Worm (Caenorhabditis elegans): ENCODE measurements around the gene nmur-1.
A peak's percentile ranks its signal among the peaks of the same experiment; 100 is the strongest.

Gene nmur-1

DNA sequence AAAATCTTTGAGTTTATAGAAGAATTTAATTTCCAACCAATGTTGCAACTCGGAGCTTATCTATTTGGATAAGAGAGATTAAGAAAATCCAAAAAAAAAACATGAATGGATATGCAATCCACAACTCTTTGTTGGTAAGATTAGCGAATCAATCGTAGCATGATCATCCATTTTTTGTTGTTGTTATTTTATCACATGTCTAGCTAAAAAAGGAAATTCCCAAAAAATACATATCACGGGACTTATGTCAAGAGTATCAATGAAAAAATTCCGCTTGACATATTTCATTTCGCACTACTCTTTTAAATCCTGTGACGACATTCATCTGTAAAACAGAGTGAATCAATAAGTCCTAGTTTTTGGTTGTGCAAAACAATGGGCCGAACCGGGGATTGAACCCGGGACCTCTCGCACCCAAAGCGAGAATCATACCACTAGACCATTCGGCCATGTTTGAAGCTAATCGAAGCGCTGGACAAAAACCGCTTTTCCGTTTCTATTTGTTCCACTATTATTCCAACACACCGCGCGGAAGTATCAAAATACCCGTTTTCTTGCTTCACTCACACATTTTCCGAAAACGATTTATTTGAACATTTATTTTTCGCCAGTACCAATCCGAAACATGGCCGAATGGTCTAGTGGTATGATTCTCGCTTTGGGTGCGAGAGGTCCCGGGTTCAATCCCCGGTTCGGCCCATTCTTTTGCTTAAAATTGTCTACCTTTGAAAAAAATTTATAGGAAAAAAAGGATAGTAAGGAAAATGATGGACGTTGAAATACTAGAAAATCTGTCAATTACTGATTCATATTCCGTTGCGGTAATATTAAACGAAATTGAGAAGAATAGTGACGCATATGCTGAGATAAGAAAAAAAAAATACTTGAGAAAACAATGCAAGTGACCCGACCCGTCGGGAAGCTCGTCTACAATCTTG, 11.4 kb upstream of the nmur-1 start (continued):
- TF ChIP-seq hlh-30 (tag; optimal IDR thresholded peaks at IDR 0.05; ENCODE audit: insufficient read depth) (peak; percentile 27), ZK337.2 (GFP tag; IDR thresholded peaks at IDR 0.05) (no peak), Y105C5A.15 (GFP tag; IDR thresholded peaks at IDR 0.05) (no peak), snpc-4 (tag; optimal IDR thresholded peaks at IDR 0.05) (no peak), ceh-82 (tag; optimal IDR thresholded peaks at IDR 0.05) (no peak), nhr-102 (tag; optimal IDR thresholded peaks at IDR 0.05) (peak; percentile 63), pqm-1 (tag; optimal IDR thresholded peaks at IDR 0.05) (no peak), lin-13 (GFP tag; optimal IDR thresholded peaks at IDR 0.05) (peak; percentile 29), F37D6.2 (tag; optimal IDR thresholded peaks at IDR 0.05) (no peak), nhr-6 (tag; optimal IDR thresholded peaks at IDR 0.05) (no peak), hmg-1.1 (GFP tag; IDR thresholded peaks at IDR 0.05) (peak; percentile 66), duxl-1 (tag; optimal IDR thresholded peaks at IDR 0.05; ENCODE audit: poor library complexity) (no peak), skn-1 (tag; optimal IDR thresholded peaks at IDR 0.05) (no peak), tag-97 (GFP tag; IDR thresholded peaks at IDR 0.05) (no peak), ces-1 (GFP tag; optimal IDR thresholded peaks at IDR 0.05) (no peak), dpl-1 (GFP tag; optimal IDR thresholded peaks at IDR 0.05) (peak; percentile 16), spr-3 (GFP tag; optimal IDR thresholded peaks at IDR 0.05) (no peak), daf-16 (GFP tag; optimal IDR thresholded peaks at IDR 0.05) (peak; percentile 7 to 16), daf-16 (tag; optimal IDR thresholded peaks at IDR 0.05) (peak; percentile 38), ceh-20 (GFP tag; IDR thresholded peaks at IDR 0.05) (no peak), ceh-32 (tag; optimal IDR thresholded peaks at IDR 0.05; ENCODE audit: poor library complexity) (no peak), egl-27 (tag; optimal IDR thresholded peaks at IDR 0.05) (no peak), vab-7 (GFP tag; IDR thresholded peaks at IDR 0.05) (no peak; the same call in 1 of the 2 replicates), nhr-76 (tag; optimal IDR thresholded peaks at IDR 0.05) (no peak), cey-2 (tag; optimal IDR thresholded peaks at IDR 0.05; ENCODE audit: borderline replicate concordance, insufficient read depth) (no peak), saeg-2 (GFP tag; IDR thresholded peaks at IDR 0.05) (peak; percentile 31; the same call in 1 of the 2 replicates), nhr-11 (tag; optimal IDR thresholded peaks at IDR 0.05) (no peak), lin-29 (GFP tag; IDR thresholded peaks at IDR 0.05) (no peak), F49E8.2 (tag; optimal IDR thresholded peaks at IDR 0.05; ENCODE audit: borderline replicate concordance) (peak; percentile 8), mdl-1 (tag; optimal IDR thresholded peaks at IDR 0.05) (no peak), gei-8 (GFP tag; optimal IDR thresholded peaks at IDR 0.05) (no peak), F26F4.8 (GFP tag; conservative IDR thresholded peaks at IDR 0.05) (no peak), madf-5 (GFP tag; IDR thresholded peaks at IDR 0.05) (no peak), zip-11 (GFP tag; IDR thresholded peaks at IDR 0.05) (no peak), Y5F2A.4 (GFP tag; optimal IDR thresholded peaks at IDR 0.05) (peak; percentile 34), ZK546.5 (tag; optimal IDR thresholded peaks at IDR 0.05) (no peak), aly-2 (tag; optimal IDR thresholded peaks at IDR 0.05) (no peak), nhr-77 (tag; optimal IDR thresholded peaks at IDR 0.05) (no peak), nhr-237 (tag; optimal IDR thresholded peaks at IDR 0.05) (no peak), zag-1 (tag; optimal IDR thresholded peaks at IDR 0.05) (no peak), tra-1 (GFP tag; IDR thresholded peaks at IDR 0.05) (no peak), ceh-62 (tag; optimal IDR thresholded peaks at IDR 0.05) (no peak), php-3 (GFP tag; IDR thresholded peaks at IDR 0.05) (no peak), aha-1 (tag) (peak; percentile 53), lin-38 (GFP tag; IDR thresholded peaks at IDR 0.05) (peak; percentile 53), set-16 (GFP tag; IDR thresholded peaks at IDR 0.05) (no peak), snpc-1.2 (GFP tag; IDR thresholded peaks at IDR 0.05) (peak; percentile 70), nhr-25 (tag; optimal IDR thresholded peaks at IDR 0.05; ENCODE audit: borderline replicate concordance, insufficient read depth) (peak; percentile 12), zfp-2 (tag; optimal IDR thresholded peaks at IDR 0.05) (no peak), dmd-8 (GFP tag; IDR thresholded peaks at IDR 0.05) (no peak)
